Worm (Caenorhabditis elegans): ENCODE measurements around the gene srx-54.

DNA sequence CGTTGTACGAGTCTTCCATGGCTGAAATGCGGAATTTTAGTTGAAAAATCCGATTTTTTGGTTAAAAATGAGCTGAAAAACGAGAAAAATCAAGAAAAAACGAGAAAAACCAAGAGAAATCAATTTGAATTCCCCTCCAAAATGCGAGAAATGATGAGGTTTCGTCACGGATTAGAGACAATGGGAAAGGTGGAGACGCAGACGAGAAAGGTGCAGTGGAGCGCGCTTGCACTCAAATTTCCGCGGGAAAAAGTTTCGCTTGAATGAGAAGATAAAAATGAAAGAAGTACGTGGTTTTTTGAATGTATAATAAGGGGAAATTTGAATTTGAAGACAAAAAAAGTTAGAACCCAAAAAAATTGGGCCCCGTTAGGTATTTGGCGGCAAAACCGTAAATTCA lies 9.4 kb upstream of the srx-54 start, which contains the start of gene efl-1:
- TF ChIP-seq nhr-25 (tag; optimal IDR thresholded peaks at IDR 0.05): peak; percentile 87
- TF ChIP-seq nhr-43 (tag; optimal IDR thresholded peaks at IDR 0.05; ENCODE audit: poor library complexity, severe bottlenecking): no peak
- TF ChIP-seq elt-1 (tag; optimal IDR thresholded peaks at IDR 0.05): no peak
- TF ChIP-seq fos-1 (tag; optimal IDR thresholded peaks at IDR 0.05): peak; percentile 7
- TF ChIP-seq nfya-1 (tag; optimal IDR thresholded peaks at IDR 0.05; ENCODE audit: insufficient read depth): peak; percentile 92
- peak; percentile 93 for TF ChIP-seq pha-4 (tag; optimal IDR thresholded peaks at IDR 0.05)
- no peak for TF ChIP-seq zag-1 (tag; optimal IDR thresholded peaks at IDR 0.05)
- TF ChIP-seq elt-3 (tag; optimal IDR thresholded peaks at IDR 0.05): no peak

Measured in whole organism, L3 larva.